Comparison of ENCODE assay signal across 2 fruit fly cellular contexts in the genomic region with DNA sequence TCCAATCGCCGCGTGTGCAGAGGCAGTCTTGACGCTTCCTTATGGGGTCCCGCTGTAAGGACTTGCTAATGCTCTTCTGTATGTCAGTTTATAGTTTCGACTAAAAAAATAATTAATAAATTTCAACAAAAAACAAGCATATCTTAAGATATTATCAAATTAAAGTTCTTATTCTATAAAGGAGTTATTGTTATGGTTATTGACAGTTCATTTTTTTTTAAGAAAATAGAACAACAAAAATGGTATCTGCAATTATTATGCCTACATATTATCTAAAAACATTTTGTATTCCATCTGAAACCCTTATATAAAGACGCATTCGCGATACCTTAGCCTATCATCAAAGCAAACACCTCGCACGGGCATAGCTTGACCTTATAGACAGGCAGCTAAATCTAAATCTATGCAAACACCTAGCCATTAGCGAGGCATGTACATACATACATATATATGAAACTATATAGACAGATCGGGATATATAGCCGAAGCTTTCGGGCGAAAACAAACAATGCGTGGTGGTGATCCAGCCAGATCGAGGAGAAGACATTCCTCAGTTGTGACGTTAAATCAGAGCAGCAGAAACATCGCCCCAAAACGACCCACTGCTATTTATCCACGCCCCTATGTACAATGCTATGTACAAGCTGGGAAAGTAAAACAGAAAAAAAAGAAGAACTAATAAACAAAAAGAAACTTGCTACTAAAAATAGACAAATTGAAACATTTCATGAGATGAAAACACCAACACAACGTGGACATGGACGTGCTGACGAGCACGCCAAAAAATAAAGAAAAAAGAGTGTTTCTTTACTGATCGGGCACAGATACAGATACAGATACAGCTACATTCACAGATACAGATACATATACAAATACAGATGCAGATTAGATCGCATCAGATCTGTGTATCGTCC.
TF ChIP-seq lines count a peak whose summit lies in the region.

A gene (minus strand): TSS at position 51 of the 914 bp plus-strand sequence.

TF ChIP-seq in whole organism, embryonic, 481 proteins besides CTCF, POLR2A, EP300 and RAD21 (continued from another document):
- TF ChIP-seq sd (tag; optimal IDR thresholded peaks at IDR 0.05; lab: Kevin White, UChicago) (peak; percentile 85), CG33213 (GFP tag; optimal IDR thresholded peaks at IDR 0.05; lab: Kevin White, UChicago) (no peak), CG12219 (GFP tag; optimal IDR thresholded peaks at IDR 0.05; lab: Kevin White, UChicago) (no peak), CG14710 (tag; optimal IDR thresholded peaks at IDR 0.05; lab: Kevin White, UChicago) (no peak), aop (GFP tag; IDR thresholded peaks at IDR 0.05; lab: Robert Waterston, UW) (no peak), NfI (GFP tag; optimal IDR thresholded peaks at IDR 0.05; lab: Kevin White, UChicago) (no peak), Meics (GFP tag; optimal IDR thresholded peaks at IDR 0.05; lab: Kevin White, UChicago) (no peak), Med (GFP tag; lab: Kevin White, UChicago) (peak; percentile 25), gt (GFP tag; IDR thresholded peaks at IDR 0.05; lab: Robert Waterston, UW) (no peak), knrl (GFP tag; IDR thresholded peaks at IDR 0.05; lab: Robert Waterston, UW; ENCODE audit: partially characterized antibody) (no peak), CG12391 (tag; optimal IDR thresholded peaks at IDR 0.05; lab: Kevin White, UChicago) (no peak), wek (GFP tag; optimal IDR thresholded peaks at IDR 0.05; lab: Kevin White, UChicago) (no peak), peb (GFP tag; IDR thresholded peaks at IDR 0.05; lab: Robert Waterston, UW) (no peak), so (GFP tag; IDR thresholded peaks at IDR 0.05; lab: Robert Waterston, UW) (no peak), CG4424 (GFP tag; optimal IDR thresholded peaks at IDR 0.05; lab: Kevin White, UChicago) (no peak), Gug (GFP tag; IDR thresholded peaks at IDR 0.05; lab: Robert Waterston, UW) (no peak), Scr (GFP tag; IDR thresholded peaks at IDR 0.05; lab: Robert Waterston, UW; ENCODE audit: partially characterized antibody) (no peak), Hsf (GFP tag; optimal IDR thresholded peaks at IDR 0.05; lab: Kevin White, UChicago) (no peak), CG15269 (tag; optimal IDR thresholded peaks at IDR 0.05; lab: Kevin White, UChicago) (no peak), NFAT (GFP tag; IDR thresholded peaks at IDR 0.05; lab: Robert Waterston, UW) (no peak), p53 (GFP tag; optimal IDR thresholded peaks at IDR 0.05; lab: Kevin White, UChicago) (no peak), CG13123 (GFP tag; optimal IDR thresholded peaks at IDR 0.05; lab: Kevin White, UChicago) (no peak), Xbp1 (GFP tag; optimal IDR thresholded peaks at IDR 0.05; lab: Kevin White, UChicago) (no peak), gsb (GFP tag; IDR thresholded peaks at IDR 0.05; lab: Robert Waterston, UW) (no peak), Dp (GFP tag; optimal IDR thresholded peaks at IDR 0.05; lab: Kevin White, UChicago) (no peak), CG8944 (GFP tag; optimal IDR thresholded peaks at IDR 0.05; lab: Kevin White, UChicago) (no peak), sc (optimal IDR thresholded peaks at IDR 0.05; lab: Kevin White, UChicago) (no peak), sc (GFP tag; optimal IDR thresholded peaks at IDR 0.05; lab: Kevin White, UChicago) (no peak), cg (GFP tag; optimal IDR thresholded peaks at IDR 0.05; lab: Kevin White, UChicago) (peak; percentile 45), CG6854 (GFP tag; optimal IDR thresholded peaks at IDR 0.05; lab: Kevin White, UChicago) (no peak), Ptx1 (GFP tag; IDR thresholded peaks at IDR 0.05; lab: Robert Waterston, UW) (no peak), Drgx (GFP tag; IDR thresholded peaks at IDR 0.05; lab: Robert Waterston, UW) (peak; percentile 35; the same call in 1 of the 2 replicates), ac (GFP tag; optimal IDR thresholded peaks at IDR 0.05; lab: Kevin White, UChicago) (no peak), shn (GFP tag; optimal IDR thresholded peaks at IDR 0.05; lab: Kevin White, UChicago) (no peak), fd96Cb (tag; optimal IDR thresholded peaks at IDR 0.05; lab: Kevin White, UChicago) (no peak), CG13894 (tag; optimal IDR thresholded peaks at IDR 0.05; lab: Kevin White, UChicago) (no peak), fru (optimal IDR thresholded peaks at IDR 0.05; lab: Kevin White, UChicago) (no peak), chif (GFP tag; optimal IDR thresholded peaks at IDR 0.05; lab: Kevin White, UChicago) (no peak), CG31441 (GFP tag; IDR thresholded peaks at IDR 0.05; lab: Robert Waterston, UW) (no peak), PHDP (tag; optimal IDR thresholded peaks at IDR 0.05; lab: Kevin White, UChicago) (no peak), twi (tag; optimal IDR thresholded peaks at IDR 0.05; lab: Kevin White, UChicago) (no peak), CG12769 (tag; optimal IDR thresholded peaks at IDR 0.05; lab: Kevin White, UChicago) (peak; percentile 68), Pdp1 (GFP tag; optimal IDR thresholded peaks at IDR 0.05; lab: Kevin White, UChicago) (peak in 1 of 2 experiments; percentile 6), CG15011 (GFP tag; optimal IDR thresholded peaks at IDR 0.05; lab: Kevin White, UChicago) (no peak)

TF ChIP-seq in whole organism, prepupa, 60 proteins besides CTCF, POLR2A, EP300 and RAD21 (continued from another document):
- TF ChIP-seq Eip75B (GFP tag; optimal IDR thresholded peaks at IDR 0.05; lab: Kevin White, UChicago) (no peak), Eip93F (GFP tag; optimal IDR thresholded peaks at IDR 0.05; lab: Kevin White, UChicago) (no peak), ss (GFP tag; optimal IDR thresholded peaks at IDR 0.05; lab: Kevin White, UChicago) (no peak), CG11294 (GFP tag; IDR thresholded peaks at IDR 0.05; lab: Robert Waterston, UW) (no peak), CG11762 (GFP tag; optimal IDR thresholded peaks at IDR 0.05; lab: Kevin White, UChicago; ENCODE audit: insufficient read depth) (no peak), CG9139 (GFP tag; optimal IDR thresholded peaks at IDR 0.05; lab: Kevin White, UChicago) (no peak), CG15336 (GFP tag; IDR thresholded peaks at IDR 0.05; lab: Robert Waterston, UW) (peak; percentile 58), fd59A (GFP tag; optimal IDR thresholded peaks at IDR 0.05; lab: Kevin White, UChicago) (no peak), svp (GFP tag; lab: Kevin White, UChicago) (no peak), spab (GFP tag; optimal IDR thresholded peaks at IDR 0.05; lab: Kevin White, UChicago) (no peak), CG1621 (tag; optimal IDR thresholded peaks at IDR 0.05; lab: Kevin White, UChicago) (no peak), Smox (GFP tag; optimal IDR thresholded peaks at IDR 0.05; lab: Kevin White, UChicago) (no peak), net (GFP tag; optimal IDR thresholded peaks at IDR 0.05; lab: Kevin White, UChicago) (no peak), Hr38 (GFP tag; optimal IDR thresholded peaks at IDR 0.05; lab: Kevin White, UChicago) (no peak), CG4318 (GFP tag; optimal IDR thresholded peaks at IDR 0.05; lab: Kevin White, UChicago) (no peak), lz (GFP tag; optimal IDR thresholded peaks at IDR 0.05; lab: Kevin White, UChicago) (no peak), CG3919 (GFP tag; optimal IDR thresholded peaks at IDR 0.05; lab: Kevin White, UChicago) (no peak), Eip78C (GFP tag; lab: Kevin White, UChicago) (no peak), dsx (GFP tag; optimal IDR thresholded peaks at IDR 0.05; lab: Kevin White, UChicago; ENCODE audit: poor library complexity, severe bottlenecking) (no peak), Ets96B (tag; optimal IDR thresholded peaks at IDR 0.05; lab: Kevin White, UChicago) (no peak), CG34406 (GFP tag; optimal IDR thresholded peaks at IDR 0.05; lab: Kevin White, UChicago) (no peak), achi (GFP tag; optimal IDR thresholded peaks at IDR 0.05; lab: Kevin White, UChicago) (no peak), Met (GFP tag; optimal IDR thresholded peaks at IDR 0.05; lab: Kevin White, UChicago) (no peak)
